Fruit fly (Drosophila melanogaster) whole organism, embryonic: ENCODE measurements around the gene Kaz-m1.

ENCODE experiments used
- Aef1 ChIP-seq: fragments of 200-800 bp; sonication (Bioruptor generic); IDR thresholded peaks from 3 replicates; pipeline ENCODE4 v1.3.6; 2022; ENCODE audit warnings: missing biosample characterization, missing genetic modification characterization
- Antp ChIP-seq: fragments of 200-800 bp; sonication (Bioruptor generic); optimal IDR thresholded peaks from 3 replicates; lab custom pipeline; 2016; ENCODE audit warnings: missing biosample characterization, missing genetic modification characterization
- Asciz ChIP-seq: fragments of 200-800 bp; sonication (Bioruptor generic); optimal IDR thresholded peaks from 2 replicates; lab custom pipeline; 2017; ENCODE audit warnings: missing biosample characterization, mild to moderate bottlenecking, missing genetic modification characterization, missing genetic modification reagents
- Atf-2 ChIP-seq: fragments of 200-800 bp; sonication (Bioruptor generic); optimal IDR thresholded peaks from 2 replicates; lab custom pipeline; 2016; ENCODE audit warnings: missing biosample characterization, missing genetic modification characterization
- Bdp1 ChIP-seq: fragments of 200-800 bp; sonication (Bioruptor generic); optimal IDR thresholded peaks from 3 replicates; lab custom pipeline; 2016; ENCODE audit warnings: missing biosample characterization, missing genetic modification characterization
- Bgb ChIP-seq: fragments of 200-800 bp; sonication (Bioruptor generic); IDR thresholded peaks from 2 replicates; pipeline ENCODE4 v1.3.6; 2022; ENCODE audit warnings: missing biosample characterization, missing genetic modification characterization; ENCODE audit not compliant: partially characterized antibody
- CG10274 ChIP-seq: fragments of 200-800 bp; sonication (Bioruptor generic); optimal IDR thresholded peaks from 3 replicates; lab custom pipeline; 2017; ENCODE audit warnings: missing biosample characterization, mild to moderate bottlenecking, missing genetic modification characterization
- CG10462 ChIP-seq: fragments of 200-800 bp; sonication (Bioruptor generic); optimal IDR thresholded peaks from 2 replicates; lab custom pipeline; 2016; ENCODE audit warnings: missing biosample characterization, missing genetic modification characterization
- CG12391 ChIP-seq: fragments of 200-800 bp; sonication (Bioruptor generic); optimal IDR thresholded peaks from 3 replicates; lab custom pipeline; 2018; ENCODE audit warnings: missing biosample characterization, mild to moderate bottlenecking, missing genetic modification characterization, moderate library complexity
- CG12942 ChIP-seq: fragments of 200-800 bp; sonication (Bioruptor generic); optimal IDR thresholded peaks from 3 replicates; lab custom pipeline; 2016; ENCODE audit warnings: missing biosample characterization, missing genetic modification characterization
- CG13424 ChIP-seq: fragments of 200-800 bp; sonication (Bioruptor generic); optimal IDR thresholded peaks from 2 replicates; lab custom pipeline; 2019; ENCODE audit warnings: missing biosample characterization, mild to moderate bottlenecking, missing genetic modification characterization, moderate library complexity
- CG14441 ChIP-seq: fragments of 200-800 bp; sonication (Bioruptor generic); IDR thresholded peaks from 2 replicates; pipeline ENCODE4 v1.3.6; 2022; ENCODE audit warnings: missing biosample characterization, missing genetic modification characterization
- CG15011 ChIP-seq: fragments of 200-800 bp; sonication (Bioruptor generic); optimal IDR thresholded peaks from 3 replicates; lab custom pipeline; 2018; ENCODE audit warnings: missing biosample characterization, mild to moderate bottlenecking, missing genetic modification characterization
- CG17186 ChIP-seq: fragments of 200-800 bp; sonication (Bioruptor generic); optimal IDR thresholded peaks from 3 replicates; lab custom pipeline; 2017; ENCODE audit warnings: missing biosample characterization, missing genetic modification reagents, missing genetic modification characterization
- CG18011 ChIP-seq: fragments of 200-800 bp; sonication (Bioruptor generic); optimal IDR thresholded peaks from 2 replicates; lab custom pipeline; 2017; ENCODE audit warnings: missing biosample characterization, missing genetic modification characterization, mild to moderate bottlenecking, moderate library complexity, missing genotype
- CG33213 ChIP-seq: fragments of 200-800 bp; sonication (Bioruptor generic); optimal IDR thresholded peaks from 3 replicates; lab custom pipeline; 2016; ENCODE audit warnings: missing biosample characterization, missing genetic modification characterization
- CG3838 ChIP-seq: fragments of 200-800 bp; sonication (Bioruptor generic); optimal IDR thresholded peaks from 3 replicates; lab custom pipeline; 2016; ENCODE audit warnings: missing biosample characterization, missing genetic modification characterization
- CG4404 ChIP-seq: fragments of 200-800 bp; sonication (Bioruptor generic); IDR thresholded peaks from 2 replicates; pipeline ENCODE4 v1.3.6; 2022; ENCODE audit warnings: missing biosample characterization, missing genetic modification characterization
- CG4730 ChIP-seq: fragments of 200-800 bp; sonication (Bioruptor generic); IDR thresholded peaks from 2 replicates; pipeline ENCODE4 v1.3.6; 2022; ENCODE audit warnings: missing biosample characterization, missing genetic modification characterization
- CG5245 ChIP-seq: fragments of 200-800 bp; sonication (Bioruptor generic); optimal IDR thresholded peaks from 3 replicates; lab custom pipeline; 2016; ENCODE audit warnings: missing biosample characterization, missing genetic modification characterization
- CG7745 ChIP-seq: fragments of 200-800 bp; sonication (Bioruptor generic); optimal IDR thresholded peaks from 2 replicates; lab custom pipeline; 2018; ENCODE audit warnings: missing biosample characterization, mild to moderate bottlenecking, missing genetic modification characterization, moderate library complexity
- CG8478 ChIP-seq: fragments of >200 bp; optimal IDR thresholded peaks from 2 replicates; lab custom pipeline; 2018
- Dp ChIP-seq: fragments of 200-800 bp; sonication (Bioruptor generic); optimal IDR thresholded peaks from 2 replicates; lab custom pipeline; 2018; ENCODE audit warnings: missing biosample characterization, mild to moderate bottlenecking, missing genetic modification characterization, moderate library complexity
- Eip74EF ChIP-seq, 2 experiments: fragments of 200-800 bp in 1 of 2; fragments of >200 bp in 1 of 2; sonication (Bioruptor generic) in 1 of 2; optimal IDR thresholded peaks; 2 replicates each; lab custom pipeline; 2017 to 2019; ENCODE audit warnings: missing biosample characterization in 2 of 2, missing genetic modification characterization in 2 of 2, mild to moderate bottlenecking in 1 of 2, moderate library complexity in 1 of 2
- GATAe ChIP-seq: fragments of 200-800 bp; sonication (Bioruptor generic); conservative IDR thresholded peaks from 2 replicates; pipeline ENCODE4 v1.3.6; 2022; ENCODE audit warnings: missing biosample characterization, missing genetic modification characterization
- Hand ChIP-seq: fragments of 200-800 bp; sonication (Bioruptor generic); optimal IDR thresholded peaks from 2 replicates; lab custom pipeline; 2017; ENCODE audit warnings: mild to moderate bottlenecking, missing biosample characterization, missing genetic modification reagents, missing genetic modification characterization
- Hmx ChIP-seq: fragments of 200-800 bp; sonication (Bioruptor generic); optimal IDR thresholded peaks from 2 replicates; lab custom pipeline; 2016; ENCODE audit warnings: missing biosample characterization, missing genetic modification characterization
- Jarid2 ChIP-seq: fragments of 200-800 bp; sonication (Bioruptor generic); optimal IDR thresholded peaks from 3 replicates; lab custom pipeline; 2017; ENCODE audit warnings: mild to moderate bottlenecking, missing biosample characterization, missing genetic modification reagents, missing genetic modification characterization
- Meics ChIP-seq: fragments of 200-800 bp; sonication (Bioruptor generic); optimal IDR thresholded peaks from 2 replicates; lab custom pipeline; 2017; ENCODE audit warnings: missing biosample characterization, mild to moderate bottlenecking, missing genetic modification characterization
- Myb ChIP-seq: fragments of 200-800 bp; sonication (Bioruptor generic); optimal IDR thresholded peaks from 2 replicates; lab custom pipeline; 2016; ENCODE audit warnings: missing biosample characterization, missing genetic modification characterization
- Nf-YC ChIP-seq: fragments of 200-800 bp; optimal IDR thresholded peaks from 3 replicates; lab custom pipeline; 2019; ENCODE audit warnings: missing biosample characterization, mild to moderate bottlenecking, missing genetic modification characterization, moderate library complexity
- Opbp ChIP-seq: fragments of 200-800 bp; sonication (Bioruptor generic); IDR thresholded peaks from 3 replicates; pipeline ENCODE4 v1.3.6; 2022; ENCODE audit warnings: missing biosample characterization, missing genetic modification characterization; ENCODE audit not compliant: partially characterized antibody
- Rfx ChIP-seq: fragments of 200-800 bp; sonication (Bioruptor generic); IDR thresholded peaks from 2 replicates; pipeline ENCODE4 v1.3.6; 2022; ENCODE audit warnings: missing biosample characterization, missing genetic modification characterization
- Scr ChIP-seq: fragments of 200-800 bp; sonication (Bioruptor generic); IDR thresholded peaks from 2 replicates; pipeline ENCODE4 v1.3.6; 2022; ENCODE audit warnings: missing biosample characterization, missing genetic modification characterization; ENCODE audit not compliant: partially characterized antibody
- Sry-β ChIP-seq: fragments of 200-800 bp; sonication (Bioruptor generic); optimal IDR thresholded peaks from 2 replicates; lab custom pipeline; 2018; ENCODE audit warnings: missing biosample characterization, mild to moderate bottlenecking, missing genetic modification characterization, moderate library complexity
- Stat92E ChIP-seq, 3 experiments: fragments of >200 bp in 2 of 3; fragments of 200-800 bp in 1 of 3; sonication (Bioruptor generic) in 1 of 3; optimal IDR thresholded peaks; 2 replicates each; lab custom pipeline; 2017 to 2019; ENCODE audit warnings: missing biosample characterization in 3 of 3, missing genetic modification characterization in 3 of 3, mild to moderate bottlenecking in 1 of 3, moderate library complexity in 1 of 3
- ewg ChIP-seq: fragments of 200-800 bp; sonication (Bioruptor generic); optimal IDR thresholded peaks from 3 replicates; lab custom pipeline; 2017; ENCODE audit warnings: mild to moderate bottlenecking, missing biosample characterization, missing genetic modification reagents, missing genetic modification characterization
- fd96Cb ChIP-seq: fragments of 200-800 bp; sonication (Bioruptor generic); optimal IDR thresholded peaks from 2 replicates; lab custom pipeline; 2018; ENCODE audit warnings: missing biosample characterization, mild to moderate bottlenecking, missing genetic modification characterization, moderate library complexity
- grau ChIP-seq: fragments of 200-800 bp; optimal IDR thresholded peaks from 3 replicates; lab custom pipeline; 2019; ENCODE audit warnings: missing biosample characterization, mild to moderate bottlenecking, missing genetic modification characterization, moderate library complexity
- lilli ChIP-seq: fragments of 200-800 bp; sonication (Bioruptor generic); optimal IDR thresholded peaks from 3 replicates; lab custom pipeline; 2016; ENCODE audit warnings: missing biosample characterization, missing genetic modification characterization
- mirr ChIP-seq: fragments of 200-800 bp; sonication (Bioruptor generic); optimal IDR thresholded peaks from 3 replicates; lab custom pipeline; 2018; ENCODE audit warnings: missing biosample characterization, mild to moderate bottlenecking, missing genetic modification characterization
- oc ChIP-seq: fragments of 200-800 bp; sonication (Bioruptor generic); optimal IDR thresholded peaks from 2 replicates; lab custom pipeline; 2018; ENCODE audit warnings: missing biosample characterization, mild to moderate bottlenecking, missing genetic modification characterization, moderate library complexity
- pb ChIP-seq: fragments of 200-800 bp; sonication (Bioruptor generic); optimal IDR thresholded peaks from 3 replicates; lab custom pipeline; 2016; ENCODE audit warnings: missing biosample characterization, missing genetic modification characterization
- sima ChIP-seq: fragments of 200-800 bp; sonication (Bioruptor generic); optimal IDR thresholded peaks from 2 replicates; lab custom pipeline; 2016; ENCODE audit warnings: missing biosample characterization, missing genetic modification characterization
- sisA ChIP-seq: fragments of 200-800 bp; sonication (Bioruptor generic); IDR thresholded peaks from 2 replicates; pipeline ENCODE4 v1.3.6; 2022; ENCODE audit warnings: missing biosample characterization, missing genetic modification characterization
- slbo ChIP-seq: fragments of 200-800 bp; sonication (Bioruptor generic); IDR thresholded peaks from 2 replicates; pipeline ENCODE4 v1.3.6; 2022; ENCODE audit warnings: missing biosample characterization, missing genetic modification characterization
- tap ChIP-seq: fragments of 200-800 bp; optimal IDR thresholded peaks from 3 replicates; lab custom pipeline; 2019; ENCODE audit warnings: missing biosample characterization, mild to moderate bottlenecking, missing genetic modification characterization, moderate library complexity
- tna ChIP-seq: fragments of 200-800 bp; sonication (Bioruptor generic); IDR thresholded peaks from 2 replicates; pipeline ENCODE4 v1.3.6; 2022; ENCODE audit warnings: missing biosample characterization, missing genetic modification characterization; ENCODE audit not compliant: partially characterized antibody
- zfh2 ChIP-seq: fragments of 200-800 bp; sonication (Bioruptor generic); optimal IDR thresholded peaks from 2 replicates; lab custom pipeline; 2016; ENCODE audit warnings: missing biosample characterization, missing genetic modification characterization

Gene Kaz-m1

DNA sequence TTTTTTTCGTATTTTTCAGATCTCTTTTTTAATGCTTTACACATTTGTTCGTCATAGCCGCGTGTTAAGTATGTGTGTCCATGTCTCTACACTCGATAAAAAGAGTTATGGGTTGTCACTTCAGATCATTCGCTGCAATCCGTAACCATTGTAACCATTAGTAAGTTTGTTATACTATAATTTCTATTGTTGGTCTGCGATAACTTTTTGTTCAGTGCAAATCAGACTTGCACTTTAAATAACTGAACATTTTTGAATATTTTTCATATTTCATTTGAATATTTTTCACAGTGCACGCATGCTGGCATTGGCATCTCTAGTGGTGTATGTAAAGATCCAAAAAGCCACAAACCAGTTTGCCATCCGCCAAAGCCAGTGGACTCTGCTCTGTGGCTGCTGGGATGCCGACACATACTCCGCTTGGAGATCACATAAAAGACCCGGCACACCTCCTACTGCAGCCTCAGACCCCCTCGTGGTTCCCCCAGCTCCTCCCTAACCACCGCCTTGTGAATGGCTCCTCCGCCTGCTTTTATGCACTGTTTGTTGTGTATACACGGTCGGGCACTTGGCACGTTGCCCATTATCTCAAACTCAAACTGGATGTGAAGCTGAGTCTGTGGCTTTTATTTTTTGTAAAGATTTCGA lies 5.5 kb upstream of the Kaz-m1 start (continued):
- TF ChIP-seq Atf-2 (GFP tag; lab: Kevin White, UChicago) (peak; percentile 81), CG10462 (GFP tag; lab: Kevin White, UChicago) (peak; percentile 76), Bgb (GFP tag; lab: Robert Waterston, UW) (no peak), slbo (GFP tag; lab: Robert Waterston, UW) (peak; percentile 78), CG8478 (lab: Kevin White, UChicago) (no peak), CG33213 (GFP tag; lab: Kevin White, UChicago) (peak; percentile 80), Hand (GFP tag; lab: Kevin White, UChicago) (peak; percentile 47), CG5245 (peak; percentile 86), Meics (GFP tag; lab: Kevin White, UChicago) (peak; percentile 82), Hmx (GFP tag; lab: Kevin White, UChicago) (peak; percentile 60), oc (peak; percentile 78), CG18011 (GFP tag; lab: Kevin White, UChicago) (peak; percentile 55), Eip74EF (GFP tag; optimal IDR thresholded peaks at IDR 0.05; lab: Kevin White, UChicago) (peak in 1 of 2 experiments; percentile 90), CG10274 (GFP tag; lab: Kevin White, UChicago) (peak; percentile 66), Rfx (peak; percentile 90), CG4404 (GFP tag; lab: Robert Waterston, UW) (peak; percentile 72; the same call in 1 of the 2 replicates), Dp (no peak), tna (GFP tag; lab: Robert Waterston, UW) (no peak), ewg (peak; percentile 80), pb (peak; percentile 58), fd96Cb (tag; lab: Kevin White, UChicago) (peak; percentile 87), GATAe (GFP tag; lab: Robert Waterston, UW) (no peak), Bdp1 (GFP tag; lab: Kevin White, UChicago) (peak; percentile 76), Asciz (GFP tag; lab: Kevin White, UChicago) (peak; percentile 88), Aef1 (GFP tag; lab: Robert Waterston, UW) (peak; percentile 81), zfh2 (GFP tag; lab: Kevin White, UChicago) (peak; percentile 69), CG17186 (GFP tag; lab: Kevin White, UChicago) (peak; percentile 42), Myb (GFP tag; lab: Kevin White, UChicago) (peak; percentile 53), tap (tag; lab: Kevin White, UChicago) (peak; percentile 92), CG12942 (GFP tag; lab: Kevin White, UChicago) (peak; percentile 83), Scr (GFP tag; lab: Robert Waterston, UW) (no peak), mirr (GFP tag; lab: Kevin White, UChicago) (no peak), CG7745 (no peak), Sry-β (GFP tag; lab: Kevin White, UChicago) (peak; percentile 81), Nf-YC (tag; lab: Kevin White, UChicago) (peak; percentile 72), sisA (peak; percentile 90), grau (tag; lab: Kevin White, UChicago) (peak; percentile 90), CG3838 (peak; percentile 55), CG12391 (peak; percentile 93), CG15011 (GFP tag; lab: Kevin White, UChicago) (peak; percentile 73), Stat92E (GFP tag; optimal IDR thresholded peaks at IDR 0.05; lab: Kevin White, UChicago) (peak in 1 of 3 experiments; percentile 77), Jarid2 (GFP tag; lab: Kevin White, UChicago) (peak; percentile 53), CG13424 (tag; lab: Kevin White, UChicago) (peak; percentile 92), Antp (GFP tag; lab: Kevin White, UChicago) (peak; percentile 74), CG4730 (GFP tag; lab: Robert Waterston, UW) (peak; percentile 84), lilli (peak; percentile 91), CG14441 (GFP tag; lab: Robert Waterston, UW) (peak; percentile 86), sima (GFP tag; lab: Kevin White, UChicago) (peak; percentile 50), Opbp (GFP tag; lab: Robert Waterston, UW) (no peak)
